Fruit fly (Drosophila melanogaster) whole organism, pupa: ENCODE data around the gene CG33263.

ENCODE experiments used
- CG10348 ChIP-seq: fragments of 200-800 bp; sonication (Bioruptor generic); IDR thresholded peaks from 2 replicates; pipeline ENCODE4 v1.3.6; 2022; ENCODE audit warnings: missing biosample characterization, missing genetic modification characterization
- CG12605 ChIP-seq: fragments of 200-800 bp; sonication (Bioruptor generic); IDR thresholded peaks from 2 replicates; pipeline ENCODE4 v1.3.6; 2022; ENCODE audit warnings: missing biosample characterization, missing genetic modification characterization
- CG13204 ChIP-seq: fragments of 200-800 bp; sonication (Bioruptor generic); optimal IDR thresholded peaks from 2 replicates; lab custom pipeline; 2018; ENCODE audit warnings: missing biosample characterization, mild to moderate bottlenecking, missing genetic modification characterization, moderate library complexity
- CG14655 ChIP-seq: fragments of 200-800 bp; sonication (Bioruptor generic); optimal IDR thresholded peaks from 3 replicates; lab custom pipeline; 2017; ENCODE audit warnings: mild to moderate bottlenecking, missing biosample characterization, missing genetic modification reagents, missing genetic modification characterization
- CG15710 ChIP-seq: fragments of 200-800 bp; sonication (Bioruptor generic); optimal IDR thresholded peaks from 2 replicates; lab custom pipeline; 2018; ENCODE audit warnings: missing biosample characterization, mild to moderate bottlenecking, missing genetic modification characterization, moderate library complexity
- CG17806 ChIP-seq: fragments of 200-800 bp; sonication (Bioruptor generic); optimal IDR thresholded peaks from 2 replicates; lab custom pipeline; 2018; ENCODE audit warnings: missing biosample characterization, mild to moderate bottlenecking, missing genetic modification characterization, moderate library complexity
- CG32121 ChIP-seq: fragments of 200-800 bp; sonication (Bioruptor generic); IDR thresholded peaks from 2 replicates; pipeline ENCODE4 v1.3.6; 2022; ENCODE audit warnings: missing biosample characterization, missing genetic modification characterization
- CG34367 ChIP-seq: fragments of 200-800 bp; sonication (Bioruptor generic); optimal IDR thresholded peaks from 2 replicates; lab custom pipeline; 2018; ENCODE audit warnings: missing biosample characterization, mild to moderate bottlenecking, missing genetic modification characterization
- CG4496 ChIP-seq: fragments of 200-800 bp; sonication (Bioruptor generic); IDR thresholded peaks from 3 replicates; pipeline ENCODE4 v1.3.6; 2022; ENCODE audit warnings: missing biosample characterization, missing genetic modification characterization
- CG8159 ChIP-seq: fragments of 200-800 bp; sonication (Bioruptor generic); optimal IDR thresholded peaks from 3 replicates; lab custom pipeline; 2018; ENCODE audit warnings: missing biosample characterization, mild to moderate bottlenecking, missing genetic modification characterization, moderate library complexity
- CG8301 ChIP-seq: fragments of 200-800 bp; sonication (Bioruptor generic); optimal IDR thresholded peaks from 2 replicates; lab custom pipeline; 2018; ENCODE audit warnings: missing biosample characterization, mild to moderate bottlenecking, missing genetic modification characterization
- CG9948 ChIP-seq: fragments of 200-800 bp; sonication (Bioruptor generic); optimal IDR thresholded peaks from 2 replicates; lab custom pipeline; 2018; ENCODE audit warnings: missing biosample characterization, mild to moderate bottlenecking, missing genetic modification characterization, moderate library complexity
- D1 ChIP-seq: fragments of 200-800 bp; sonication (Bioruptor generic); optimal IDR thresholded peaks from 2 replicates; lab custom pipeline; 2018; ENCODE audit warnings: missing biosample characterization, mild to moderate bottlenecking, missing genetic modification characterization, moderate library complexity
- EcR ChIP-seq: fragments of 200-800 bp; sonication (Bioruptor generic); optimal IDR thresholded peaks from 3 replicates; lab custom pipeline; 2019; ENCODE audit warnings: missing biosample characterization, missing genetic modification characterization, mild to moderate bottlenecking, moderate library complexity, missing genetic modification reagents
- Ets98B ChIP-seq: fragments of 200-800 bp; sonication (Bioruptor generic); IDR thresholded peaks from 2 replicates; pipeline ENCODE4 v1.3.6; 2022; ENCODE audit warnings: missing biosample characterization, missing genetic modification characterization
- Pif1A ChIP-seq: fragments of 200-800 bp; sonication (Bioruptor generic); optimal IDR thresholded peaks from 3 replicates; lab custom pipeline; 2016; ENCODE audit warnings: missing biosample characterization, missing genetic modification characterization
- Pif1B ChIP-seq: fragments of 200-800 bp; sonication (Bioruptor generic); optimal IDR thresholded peaks from 3 replicates; lab custom pipeline; 2016; ENCODE audit warnings: missing biosample characterization, missing genetic modification characterization
- Snoo ChIP-seq: fragments of 200-800 bp; sonication (Bioruptor generic); optimal IDR thresholded peaks from 3 replicates; lab custom pipeline; 2017; ENCODE audit warnings: missing biosample characterization, mild to moderate bottlenecking, missing genetic modification characterization, inconsistent platforms
- fd96Ca ChIP-seq: fragments of 200-800 bp; sonication (Bioruptor generic); IDR thresholded peaks from 3 replicates; pipeline ENCODE4 v1.3.6; 2022; ENCODE audit warnings: missing biosample characterization, missing genetic modification characterization
- gl ChIP-seq: fragments of 200-800 bp; sonication (Bioruptor generic); optimal IDR thresholded peaks from 2 replicates; lab custom pipeline; 2018; ENCODE audit warnings: missing biosample characterization, mild to moderate bottlenecking, missing genetic modification characterization
- rn ChIP-seq: fragments of 200-800 bp; sonication (Bioruptor generic); IDR thresholded peaks from 2 replicates; pipeline ENCODE4 v1.3.6; 2022; ENCODE audit warnings: missing biosample characterization, missing genetic modification characterization

The CG33263 gene

DNA sequence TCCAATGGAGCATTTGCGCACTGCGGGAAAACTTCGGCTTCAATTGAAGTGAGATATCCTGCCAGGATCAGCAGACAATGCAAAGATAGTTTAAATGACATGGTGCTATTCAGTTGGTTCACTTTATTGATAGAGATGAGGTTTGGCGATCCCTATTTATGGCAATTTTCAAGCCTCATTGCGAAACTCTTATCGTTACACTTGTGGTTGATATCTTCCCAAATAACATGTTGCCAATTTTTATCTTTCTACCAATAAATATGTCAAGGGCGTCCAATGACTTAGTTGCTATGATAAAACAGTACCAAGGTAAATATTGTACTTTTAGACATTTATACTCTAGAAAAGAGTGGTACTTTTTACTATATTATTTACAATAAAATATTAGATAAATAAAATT is at the start of gene CG33263:
Gene CG33263 (minus strand): TSS at position 101 of the 400 bp plus-strand sequence.
- TF ChIP-seq CG32121 (GFP tag; lab: Robert Waterston, UW) (no peak), CG8301 (tag; lab: Kevin White, UChicago) (no peak), EcR (GFP tag; lab: Kevin White, UChicago) (no peak), D1 (no peak), gl (tag; lab: Kevin White, UChicago) (no peak), CG4496 (GFP tag; lab: Robert Waterston, UW) (no peak)

DNA sequence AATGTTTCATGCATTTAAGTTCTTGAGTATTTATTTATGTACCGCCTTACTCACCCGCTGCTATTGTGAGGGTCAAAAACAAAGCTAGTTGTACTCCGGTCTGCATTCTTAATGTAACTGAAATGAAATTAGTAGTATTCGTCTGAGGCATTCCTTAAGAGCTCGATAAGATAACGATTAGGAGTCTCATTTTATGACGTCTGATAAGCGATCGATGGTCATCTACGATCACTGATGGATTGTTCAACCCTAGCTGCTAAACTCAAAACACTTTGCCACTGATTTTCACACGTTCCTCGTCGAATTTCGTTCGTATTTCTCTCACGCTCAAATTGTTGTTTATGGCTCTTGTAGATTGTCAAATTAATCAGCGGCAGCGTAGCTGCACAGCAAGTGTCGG is 33.2 kb upstream of the CG33263 start, which contains the start of gene CG10116:
Gene CG10116 (minus strand): TSS at position 106 of the 400 bp plus-strand sequence.
- TF ChIP-seq CG12605 (GFP tag; lab: Robert Waterston, UW) (no peak), Pif1A (no peak)

DNA sequence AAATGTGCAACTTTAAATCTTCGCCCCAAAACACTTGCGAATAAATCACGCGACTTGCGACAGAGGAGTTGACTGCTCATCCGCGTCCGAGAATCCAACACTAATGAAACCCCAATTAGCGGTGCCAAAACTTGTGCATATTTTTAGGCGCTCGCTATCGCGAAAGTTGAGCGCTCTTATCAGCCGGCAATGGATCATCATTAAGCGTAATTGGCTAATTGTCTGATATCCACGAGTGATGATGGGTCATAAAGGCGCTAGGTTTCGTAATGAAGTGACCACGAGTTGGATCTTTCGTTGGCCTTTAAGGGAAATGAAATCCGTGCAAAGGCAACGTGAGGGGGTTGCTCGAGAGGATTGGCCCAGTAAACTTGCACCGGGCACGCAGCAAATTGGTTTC is 30.8 kb upstream of the CG33263 start:
- TF ChIP-seq D1 (no peak), gl (tag; lab: Kevin White, UChicago) (no peak), CG4496 (GFP tag; lab: Robert Waterston, UW) (no peak), CG8159 (tag; lab: Kevin White, UChicago) (no peak), EcR (GFP tag; lab: Kevin White, UChicago) (no peak), CG13204 (no peak)

DNA sequence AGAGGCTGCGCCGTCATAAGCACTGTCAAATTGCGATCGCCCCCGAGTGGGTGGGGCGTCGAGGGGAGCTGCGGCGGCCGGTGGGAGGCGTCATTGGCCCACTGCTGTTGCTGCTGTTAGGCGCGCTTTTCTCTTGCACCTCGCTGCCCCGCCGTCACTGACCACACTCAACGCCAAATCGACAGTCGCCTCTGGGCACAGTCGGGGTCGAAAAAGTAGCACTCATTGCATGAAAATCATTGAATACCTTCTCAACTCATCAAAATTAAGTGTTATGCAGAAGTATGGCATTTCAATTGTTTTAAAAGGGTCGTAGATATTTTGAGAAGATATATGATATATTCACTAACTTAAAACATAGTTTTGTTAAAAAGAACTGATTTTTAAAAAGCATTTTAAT is 28.3 kb upstream of the CG33263 start:
- TF ChIP-seq rn (GFP tag; lab: Robert Waterston, UW) = 0 out of 2 replicates have a peak, but pooled peaks have one; percentile 13
- peak; percentile 64; the same call in 2 of the 3 replicates for TF ChIP-seq fd96Ca (GFP tag; lab: Robert Waterston, UW)
- peak; percentile 74 for TF ChIP-seq CG32121 (GFP tag; lab: Robert Waterston, UW)
- no peak for TF ChIP-seq Snoo (tag; lab: Kevin White, UChicago)
- TF ChIP-seq CG34367 (tag; lab: Kevin White, UChicago) = no peak
- TF ChIP-seq CG14655 = peak; percentile 14
- TF ChIP-seq CG4496 (GFP tag; lab: Robert Waterston, UW) = 0 out of 3 replicates have a peak, but pooled peaks have one; percentile 44
- no peak for TF ChIP-seq CG13204
- TF ChIP-seq Ets98B (GFP tag; lab: Robert Waterston, UW) = peak; percentile 33; the same call in 1 of the 2 replicates
- no peak for TF ChIP-seq CG15710 (tag; lab: Kevin White, UChicago)

DNA sequence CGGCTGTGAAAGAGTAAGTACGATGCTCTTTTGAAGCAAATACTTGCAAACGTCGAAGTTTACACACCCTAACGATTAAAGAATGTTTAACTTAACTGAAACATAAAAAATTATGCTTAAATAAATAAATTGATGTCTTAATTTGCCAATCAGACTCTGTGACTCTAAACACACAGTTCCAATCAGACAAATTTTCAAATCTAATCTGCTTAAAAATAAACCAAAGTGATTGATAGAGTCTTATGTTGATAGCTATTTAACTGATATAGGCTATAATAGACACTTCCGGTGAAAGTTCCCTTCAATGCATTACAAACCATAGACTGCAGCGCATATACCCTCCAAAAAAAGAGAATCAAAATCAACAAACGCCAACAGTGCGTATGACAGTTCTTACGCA is 27.6 kb upstream of the CG33263 start:
- TF ChIP-seq CG13204 = no peak
- peak; percentile 9 for TF ChIP-seq CG8159 (tag; lab: Kevin White, UChicago)
- TF ChIP-seq Ets98B (GFP tag; lab: Robert Waterston, UW) = no peak
- TF ChIP-seq Snoo (tag; lab: Kevin White, UChicago) = peak; percentile 13
- peak; percentile 66 for TF ChIP-seq CG32121 (GFP tag; lab: Robert Waterston, UW)
- TF ChIP-seq D1 = no peak
- peak; percentile 44 for TF ChIP-seq CG8301 (tag; lab: Kevin White, UChicago)
- TF ChIP-seq Pif1B (GFP tag; lab: Kevin White, UChicago) = no peak
- TF ChIP-seq CG12605 (GFP tag; lab: Robert Waterston, UW) = no peak
- TF ChIP-seq EcR (GFP tag; lab: Kevin White, UChicago) = no peak
- TF ChIP-seq CG14655 = peak; percentile 31
- TF ChIP-seq, all 21 proteins: peak for 5

DNA sequence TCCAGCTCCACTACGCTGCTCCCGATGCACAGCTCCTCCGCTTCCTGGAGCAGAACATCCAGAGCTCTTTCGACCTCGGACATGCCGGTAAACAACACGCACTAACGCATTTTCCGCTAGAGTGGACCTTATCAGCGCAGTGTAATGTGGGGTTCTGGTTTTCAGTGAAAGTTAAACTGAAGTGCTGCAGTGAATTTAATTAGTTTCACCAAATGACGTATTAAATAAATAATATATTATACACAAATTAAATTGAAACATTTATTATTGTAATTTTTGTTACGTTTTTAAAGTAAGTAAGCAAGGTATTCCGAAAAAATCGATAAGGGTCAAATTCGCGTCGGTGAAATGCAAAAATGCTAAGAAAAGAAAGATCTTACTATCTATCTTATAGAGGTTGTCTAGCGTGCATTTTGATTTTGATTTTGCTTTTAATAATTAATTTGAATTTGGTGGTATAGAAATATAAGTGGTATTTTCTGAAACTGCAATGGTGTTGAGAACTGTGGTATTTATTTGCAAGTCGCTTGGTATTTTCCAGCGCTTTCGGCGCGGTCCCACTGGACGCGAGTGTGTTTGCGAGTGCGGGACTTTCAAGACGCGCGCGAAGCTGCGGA is 26.3 kb upstream of the CG33263 start, which contains the start of the genes JMJD7 and CG10738:
Gene JMJD7 (minus strand): TSS at position 107 of the 617 bp plus-strand sequence.
Gene CG10738 (plus strand): TSS at position 594 of the 617 bp plus-strand sequence.
- TF ChIP-seq CG32121 (GFP tag; lab: Robert Waterston, UW) = peak; percentile 54
- TF ChIP-seq EcR (GFP tag; lab: Kevin White, UChicago) = no peak
- peak; percentile 18 for TF ChIP-seq CG15710 (tag; lab: Kevin White, UChicago)
- TF ChIP-seq CG34367 (tag; lab: Kevin White, UChicago) = no peak
- TF ChIP-seq D1 = peak; percentile 22
- no peak for TF ChIP-seq CG10348 (GFP tag; lab: Robert Waterston, UW)
- peak; percentile 62 for TF ChIP-seq Pif1B (GFP tag; lab: Kevin White, UChicago)
- TF ChIP-seq CG14655 = peak; percentile 60
- peak; percentile 99 for TF ChIP-seq CG8159 (tag; lab: Kevin White, UChicago)
- TF ChIP-seq CG4496 (GFP tag; lab: Robert Waterston, UW) = peak; percentile 85
- TF ChIP-seq rn (GFP tag; lab: Robert Waterston, UW) = peak; percentile 52
- peak; percentile 57 for TF ChIP-seq CG8301 (tag; lab: Kevin White, UChicago)
- TF ChIP-seq Snoo (tag; lab: Kevin White, UChicago) = peak; percentile 1
- peak; percentile 28 for TF ChIP-seq CG17806 (tag; lab: Kevin White, UChicago)
- TF ChIP-seq Pif1A = peak; percentile 80
- no peak for TF ChIP-seq CG13204
- TF ChIP-seq CG12605 (GFP tag; lab: Robert Waterston, UW) = peak; percentile 79
- peak; percentile 81 for TF ChIP-seq Ets98B (GFP tag; lab: Robert Waterston, UW)
- TF ChIP-seq gl (tag; lab: Kevin White, UChicago) = no peak
- peak; percentile 72; the same call in 2 of the 3 replicates for TF ChIP-seq fd96Ca (GFP tag; lab: Robert Waterston, UW)
- TF ChIP-seq CG9948 (tag; lab: Kevin White, UChicago) = peak; percentile 5
